Fruit fly (Drosophila melanogaster) whole organism, prepupa: ENCODE results near the gene Frl.

ENCODE experiments used
- CG16779 ChIP-seq: fragments of 200-800 bp; sonication (Bioruptor generic); optimal IDR thresholded peaks from 3 replicates; lab custom pipeline; 2017; ENCODE audit warnings: missing biosample characterization, mild to moderate bottlenecking, missing genetic modification characterization
- CG6276 ChIP-seq: fragments of 200-800 bp; sonication (Bioruptor generic); optimal IDR thresholded peaks from 2 replicates; lab custom pipeline; 2017; ENCODE audit warnings: missing biosample characterization, mild to moderate bottlenecking, missing genetic modification characterization
- CG6854 ChIP-seq: fragments of 200-800 bp; sonication (Bioruptor generic); optimal IDR thresholded peaks from 2 replicates; lab custom pipeline; 2017; ENCODE audit warnings: missing biosample characterization, mild to moderate bottlenecking, missing genetic modification characterization
- CG8632 ChIP-seq: fragments of 200-800 bp; sonication (Bioruptor generic); optimal IDR thresholded peaks from 3 replicates; lab custom pipeline; 2016; ENCODE audit warnings: missing biosample characterization, missing genetic modification characterization
- Eip75B ChIP-seq: fragments of 200-800 bp; sonication (Bioruptor generic); optimal IDR thresholded peaks from 3 replicates; lab custom pipeline; 2016; ENCODE audit warnings: missing biosample characterization, missing genetic modification characterization
- Eip78C ChIP-seq: fragments of 200-800 bp; sonication (Bioruptor generic); peaks from one replicate; lab custom pipeline; 2016; ENCODE audit warnings: missing biosample characterization, missing genetic modification characterization
- Met ChIP-seq: fragments of 200-800 bp; sonication (Bioruptor generic); optimal IDR thresholded peaks from 3 replicates; lab custom pipeline; 2016; ENCODE audit warnings: missing biosample characterization, missing genetic modification characterization
- Sox15 ChIP-seq: fragments of 200-800 bp; sonication (Bioruptor generic); optimal IDR thresholded peaks from 3 replicates; lab custom pipeline; 2016; ENCODE audit warnings: missing biosample characterization, missing genetic modification characterization
- fd59A ChIP-seq: fragments of 200-800 bp; sonication (Bioruptor generic); optimal IDR thresholded peaks from 2 replicates; lab custom pipeline; 2017; ENCODE audit warnings: missing biosample characterization, mild to moderate bottlenecking, missing genetic modification characterization, missing genetic modification reagents
- net ChIP-seq: fragments of 200-800 bp; sonication (Bioruptor generic); optimal IDR thresholded peaks from 3 replicates; lab custom pipeline; 2016; ENCODE audit warnings: missing biosample characterization, missing genetic modification characterization
- topi ChIP-seq: fragments of 200-800 bp; sonication (Bioruptor generic); optimal IDR thresholded peaks from 3 replicates; lab custom pipeline; 2016; ENCODE audit warnings: missing biosample characterization, missing genetic modification characterization
- vri ChIP-seq: fragments of 200-800 bp; sonication (Bioruptor generic); optimal IDR thresholded peaks from 3 replicates; lab custom pipeline; 2016; ENCODE audit warnings: missing biosample characterization, mild to moderate bottlenecking, missing genetic modification characterization

DNA sequence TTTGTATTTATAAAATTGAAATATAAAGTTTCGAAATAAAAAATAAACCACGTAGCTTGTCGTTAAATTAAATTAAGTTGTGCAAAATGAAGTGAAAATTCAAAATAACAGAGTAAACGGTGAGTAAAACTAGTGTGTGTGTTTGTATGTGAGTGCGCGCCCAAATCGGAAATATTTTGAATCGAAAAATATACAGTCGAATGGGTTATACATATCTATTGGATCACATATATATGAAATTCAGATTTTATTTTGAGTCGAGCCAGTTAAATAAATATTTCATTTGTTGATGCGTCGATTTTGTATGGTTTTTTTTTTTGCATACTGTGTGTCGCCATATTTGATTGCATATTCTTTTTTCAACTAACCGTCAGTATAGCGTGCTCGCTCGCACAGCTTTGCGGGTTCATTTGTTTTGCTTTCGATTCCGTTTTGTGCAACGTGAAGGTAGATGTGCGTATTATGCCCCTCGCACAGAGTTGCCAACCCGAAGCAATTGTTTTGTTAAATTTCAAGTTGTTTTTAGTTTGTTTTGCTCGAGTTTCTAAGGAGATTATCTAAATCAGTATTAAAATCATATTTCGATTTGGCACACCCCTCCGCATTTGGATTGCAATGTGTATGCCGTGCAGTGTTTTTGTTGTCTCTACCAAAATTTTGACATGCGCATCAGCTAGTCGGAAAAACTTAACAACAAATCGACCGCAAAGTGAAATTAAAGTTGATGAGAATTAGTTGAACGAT lies 49.5 kb upstream of the Frl start:
- no peak for TF ChIP-seq CG8632 (GFP tag; lab: Kevin White, UChicago)
- TF ChIP-seq vri (GFP tag; lab: Kevin White, UChicago) = no peak
- peak; percentile 16 for TF ChIP-seq topi
- no peak for TF ChIP-seq fd59A (GFP tag; lab: Kevin White, UChicago)
- peak; percentile 55 for TF ChIP-seq Eip78C
- no peak for TF ChIP-seq net (GFP tag; lab: Kevin White, UChicago)
- no peak for TF ChIP-seq CG6276 (GFP tag; lab: Kevin White, UChicago)
- no peak for TF ChIP-seq Sox15
- TF ChIP-seq CG6854 = no peak
- peak; percentile 41 for TF ChIP-seq Eip75B (GFP tag; lab: Kevin White, UChicago)
- peak; percentile 1 for TF ChIP-seq CG16779
- no peak for TF ChIP-seq Met
